Worm (Caenorhabditis elegans): ENCODE measurements around the gene tes-1.

- TF ChIP-seq K12H6.12 (tag; optimal IDR thresholded peaks at IDR 0.05) = no peak
- TF ChIP-seq ama-1 (optimal IDR thresholded peaks at IDR 0.05) = no peak
- no peak for TF ChIP-seq ama-1 (GFP tag; optimal IDR thresholded peaks at IDR 0.05)
- TF ChIP-seq nhr-27 (tag; optimal IDR thresholded peaks at IDR 0.05) = no peak
- no peak for TF ChIP-seq snpc-4 (GFP tag; optimal IDR thresholded peaks at IDR 0.05)
- no peak for TF ChIP-seq snpc-4 (tag; optimal IDR thresholded peaks at IDR 0.05)
- no peak for TF ChIP-seq F57A8.1 (GFP tag; optimal IDR thresholded peaks at IDR 0.05)
- no peak for TF ChIP-seq lin-40 (tag; optimal IDR thresholded peaks at IDR 0.05)
- TF ChIP-seq unc-130 (GFP tag; optimal IDR thresholded peaks at IDR 0.05) = no peak
- no peak for TF ChIP-seq dpl-1 (GFP tag; optimal IDR thresholded peaks at IDR 0.05)
- TF ChIP-seq unc-62 (GFP tag; optimal IDR thresholded peaks at IDR 0.05) = no peak
- TF ChIP-seq zim-3 (tag; optimal IDR thresholded peaks at IDR 0.05) = no peak
- no peak for TF ChIP-seq ztf-18 (tag; optimal IDR thresholded peaks at IDR 0.05)
Observed at ce11 chrIV:7407301-7407700, 43.9 kb downstream of the tes-1 start.

Data from whole organism, young adult.